Worm (Caenorhabditis elegans): ENCODE data around the gene T04H1.5.

The T04H1.5 gene

ce11 chrV:12269272-12269767, 18.2 kb downstream of the T04H1.5 start, which contains the start of gene twk-24:
twk-24 (minus strand) TSS chrV:12269322.
- TF ChIP-seq tbx-2 (tag; optimal IDR thresholded peaks at IDR 0.05) (no peak), nhr-237 (tag; optimal IDR thresholded peaks at IDR 0.05) (no peak), pha-4 (tag; optimal IDR thresholded peaks at IDR 0.05) (no peak), daf-12 (tag; optimal IDR thresholded peaks at IDR 0.05) (no peak), nhr-67 (tag; optimal IDR thresholded peaks at IDR 0.05) (no peak), R02D3.7 (tag; optimal IDR thresholded peaks at IDR 0.05) (no peak), nhr-43 (tag; optimal IDR thresholded peaks at IDR 0.05; ENCODE audit: poor library complexity, severe bottlenecking) (no peak), elt-1 (tag; optimal IDR thresholded peaks at IDR 0.05) (no peak), jun-1 (tag; optimal IDR thresholded peaks at IDR 0.05) (no peak), ceh-16 (tag; optimal IDR thresholded peaks at IDR 0.05) (no peak), lin-39 (tag; optimal IDR thresholded peaks at IDR 0.05) (no peak), ama-1 (optimal IDR thresholded peaks at IDR 0.05) (no peak), pqm-1 (tag; optimal IDR thresholded peaks at IDR 0.05) (no peak), nhr-25 (tag; optimal IDR thresholded peaks at IDR 0.05) (no peak), ceh-82 (tag; optimal IDR thresholded peaks at IDR 0.05) (no peak), nhr-23 (tag; optimal IDR thresholded peaks at IDR 0.05) (no peak)

ce11 chrV:12271495-12271894, 20.4 kb downstream of the T04H1.5 start, which contains the start of the genes tsfm-1 and capg-2:
tsfm-1 (minus strand) TSS chrV:12271551.
capg-2 (plus strand) TSS chrV:12271873.
- peak; percentile 19 for TF ChIP-seq lin-15B (tag; optimal IDR thresholded peaks at IDR 0.05)
- TF ChIP-seq unc-62 (GFP tag; optimal IDR thresholded peaks at IDR 0.05) = no peak

ce11 chrV:12275714-12276113, 24.6 kb downstream of the T04H1.5 start:
- no peak for TF ChIP-seq pqm-1 (tag; optimal IDR thresholded peaks at IDR 0.05)
- TF ChIP-seq fkh-10 (GFP tag; optimal IDR thresholded peaks at IDR 0.05) = no peak
- no peak for TF ChIP-seq skn-1 (tag; optimal IDR thresholded peaks at IDR 0.05)
- no peak for TF ChIP-seq lin-39 (tag; optimal IDR thresholded peaks at IDR 0.05)
- TF ChIP-seq zag-1 (tag; optimal IDR thresholded peaks at IDR 0.05) = no peak
- TF ChIP-seq ceh-28 (tag; optimal IDR thresholded peaks at IDR 0.05) = no peak
- TF ChIP-seq mdl-1 (tag; optimal IDR thresholded peaks at IDR 0.05) = no peak

ce11 chrV:12276946-12277345, 25.8 kb downstream of the T04H1.5 start, which contains the start of gene bnc-1:
bnc-1 (minus strand) TSS chrV:12277046.
- TF ChIP-seq R02D3.7 (tag; optimal IDR thresholded peaks at IDR 0.05) = no peak

ce11 chrV:12281508-12281907, 30.4 kb downstream of the T04H1.5 start:
- TF ChIP-seq pqm-1 (tag; optimal IDR thresholded peaks at IDR 0.05) = no peak
- TF ChIP-seq ama-1 (optimal IDR thresholded peaks at IDR 0.05) = no peak
- TF ChIP-seq ztf-11 (tag; optimal IDR thresholded peaks at IDR 0.05) = no peak
- no peak for TF ChIP-seq ceh-28 (tag; optimal IDR thresholded peaks at IDR 0.05)
- no peak for TF ChIP-seq nhr-28 (tag; optimal IDR thresholded peaks at IDR 0.05)
- TF ChIP-seq nhr-77 (tag; optimal IDR thresholded peaks at IDR 0.05) = no peak
- no peak for TF ChIP-seq elt-1 (tag; optimal IDR thresholded peaks at IDR 0.05)
- TF ChIP-seq tbx-2 (tag; optimal IDR thresholded peaks at IDR 0.05) = no peak
- TF ChIP-seq jun-1 (tag; optimal IDR thresholded peaks at IDR 0.05) = no peak
- TF ChIP-seq ceh-82 (tag; optimal IDR thresholded peaks at IDR 0.05) = no peak
- no peak for TF ChIP-seq nhr-76 (tag; optimal IDR thresholded peaks at IDR 0.05)

- TF ChIP-seq mdl-1 (tag; optimal IDR thresholded peaks at IDR 0.05) (no peak), nhr-76 (tag; optimal IDR thresholded peaks at IDR 0.05) (no peak), unc-39 (tag; optimal IDR thresholded peaks at IDR 0.05) (no peak), fkh-2 (tag; optimal IDR thresholded peaks at IDR 0.05) (no peak), elt-1 (tag; optimal IDR thresholded peaks at IDR 0.05) (no peak), nhr-12 (tag; optimal IDR thresholded peaks at IDR 0.05) (no peak), tbx-2 (tag; optimal IDR thresholded peaks at IDR 0.05) (no peak), skn-1 (tag; optimal IDR thresholded peaks at IDR 0.05) (no peak), lsy-12 (tag; optimal IDR thresholded peaks at IDR 0.05) (no peak), nhr-77 (tag; optimal IDR thresholded peaks at IDR 0.05) (no peak), R02D3.7 (tag; optimal IDR thresholded peaks at IDR 0.05) (no peak), ztf-4 (tag; optimal IDR thresholded peaks at IDR 0.05) (no peak), lin-39 (tag; optimal IDR thresholded peaks at IDR 0.05) (no peak), zag-1 (tag; optimal IDR thresholded peaks at IDR 0.05) (no peak), ceh-28 (tag; optimal IDR thresholded peaks at IDR 0.05) (no peak), ama-1 (optimal IDR thresholded peaks at IDR 0.05) (no peak), nfya-1 (tag; optimal IDR thresholded peaks at IDR 0.05; ENCODE audit: insufficient read depth) (no peak), eor-1 (tag; optimal IDR thresholded peaks at IDR 0.05) (no peak), egl-5 (tag; optimal IDR thresholded peaks at IDR 0.05) (no peak), fos-1 (tag; optimal IDR thresholded peaks at IDR 0.05) (no peak)
Measured at ce11 chrV:12283187-12283586, 32.0 kb downstream of the T04H1.5 start, which contains the start of gene F55C5.10. F55C5.10 (plus strand) TSS chrV:12283487.
